Worm (Caenorhabditis elegans) whole organism, L4 larva: Measurements from ENCODE around the gene str-262.

Experiments
- D1046.2 ChIP-seq: fragments of 200-800 bp; sonication (Bioruptor generic); IDR thresholded peaks from 2 replicates; pipeline ENCODE4 v1.3.6; 2022; ENCODE audit warnings: missing genetic modification characterization, missing compliant biosample characterization
- R02D3.7 ChIP-seq: fragments of 150-350 bp; sonication (generic microtip); optimal IDR thresholded peaks from 3 replicates; lab custom pipeline; 2014; ENCODE audit warnings: missing biosample characterization, missing genetic modification characterization
- Y105C5A.15 ChIP-seq: fragments of 200-800 bp; sonication (Bioruptor generic); IDR thresholded peaks from 2 replicates; pipeline ENCODE4 v1.3.6; 2022; ENCODE audit warnings: missing genetic modification characterization, missing compliant biosample characterization
- Y48G9A.11 ChIP-seq: fragments of 200-800 bp; sonication (Bioruptor generic); IDR thresholded peaks from 2 replicates; pipeline ENCODE4 v1.3.6; 2022; ENCODE audit warnings: missing genetic modification reagents, missing genetic modification characterization, missing compliant biosample characterization
- Y75B8A.6 ChIP-seq: fragments of 200-800 bp; sonication (Bioruptor generic); IDR thresholded peaks from 2 replicates; pipeline ENCODE4 v1.3.6; 2022; ENCODE audit warnings: missing genetic modification reagents, missing genetic modification characterization, missing compliant biosample characterization
- aha-1 ChIP-seq: fragments of 150-350 bp; peaks from one replicate; lab custom pipeline; 2014; ENCODE audit warnings: missing biosample characterization, missing genetic modification characterization
- ama-1 ChIP-seq: fragments of 150-350 bp; optimal IDR thresholded peaks from 2 replicates; lab custom pipeline; 2014; ENCODE audit warnings: inconsistent platforms, mixed read lengths
- ceh-32 ChIP-seq: sonication (generic microtip); optimal IDR thresholded peaks from 2 replicates; lab custom pipeline; 2016; ENCODE audit warnings: mild to moderate bottlenecking, missing genetic modification characterization, missing compliant biosample characterization; ENCODE audit not compliant: poor library complexity
- ceh-44 ChIP-seq: fragments of 200-800 bp; sonication (Bioruptor generic); IDR thresholded peaks from 2 replicates; pipeline ENCODE4 v1.3.6; 2022; ENCODE audit warnings: missing genetic modification reagents, missing genetic modification characterization, missing compliant biosample characterization
- ceh-82 ChIP-seq: sonication (generic microtip); optimal IDR thresholded peaks from 2 replicates; lab custom pipeline; 2017; ENCODE audit warnings: missing biosample characterization, missing genetic modification characterization
- ces-1 ChIP-seq: fragments of 150-350 bp; sonication (generic microtip); optimal IDR thresholded peaks from 4 replicates; lab custom pipeline; 2014; ENCODE audit warnings: missing biosample characterization, missing genetic modification reagents, missing genetic modification characterization
- cey-2 ChIP-seq: sonication (generic microtip); optimal IDR thresholded peaks from 3 replicates; lab custom pipeline; 2017; ENCODE audit warnings: missing genetic modification characterization, mild to moderate bottlenecking, missing compliant biosample characterization, antibody characterized with exemption, borderline replicate concordance; ENCODE audit not compliant: insufficient read depth
- ctbp-1 ChIP-seq: fragments of 200-800 bp; sonication (Bioruptor generic); IDR thresholded peaks from 2 replicates; pipeline ENCODE4 v1.3.6; 2022; ENCODE audit warnings: missing genetic modification reagents, missing genetic modification characterization, missing compliant biosample characterization
- daf-12 ChIP-seq: fragments of 150-350 bp; optimal IDR thresholded peaks from 2 replicates; lab custom pipeline; 2014; ENCODE audit warnings: missing biosample characterization, missing genetic modification reagents, missing genetic modification characterization
- daf-16 ChIP-seq, 3 experiments: sonication (generic microtip); optimal IDR thresholded peaks; 2 replicates each; lab custom pipeline; 2016 to 2017; ENCODE audit warnings: missing genetic modification characterization in 3 of 3, missing genetic modification reagents in 3 of 3, mild to moderate bottlenecking in 2 of 3, missing compliant biosample characterization in 2 of 3, missing biosample characterization in 1 of 3, moderate library complexity in 1 of 3
- dmd-9 ChIP-seq: fragments of 200-800 bp; sonication (Bioruptor generic); IDR thresholded peaks from 2 replicates; pipeline ENCODE4 v1.3.6; 2022; ENCODE audit warnings: missing genetic modification reagents, missing genetic modification characterization, missing compliant biosample characterization
- duxl-1 ChIP-seq: sonication (generic microtip); optimal IDR thresholded peaks from 2 replicates; lab custom pipeline; 2016; ENCODE audit warnings: mild to moderate bottlenecking, missing genetic modification characterization, moderate library complexity, missing compliant biosample characterization; ENCODE audit not compliant: poor library complexity
- dve-1 ChIP-seq: sonication (generic microtip); optimal IDR thresholded peaks from 2 replicates; lab custom pipeline; 2017; ENCODE audit warnings: antibody characterized with exemption, mild to moderate bottlenecking, missing genetic modification characterization, missing compliant biosample characterization; ENCODE audit not compliant: insufficient read depth
- egl-27 ChIP-seq: sonication (generic microtip); optimal IDR thresholded peaks from 3 replicates; lab custom pipeline; 2017; ENCODE audit warnings: missing biosample characterization, missing genetic modification reagents, missing genetic modification characterization
- egl-43 ChIP-seq: fragments of 200-800 bp; sonication (Bioruptor generic); IDR thresholded peaks from 2 replicates; pipeline ENCODE4 v1.3.6; 2022; ENCODE audit warnings: missing genetic modification reagents, missing genetic modification characterization, missing compliant biosample characterization
- gei-8 ChIP-seq: fragments of 200-800 bp; sonication (Bioruptor generic); optimal IDR thresholded peaks from 2 replicates; lab custom pipeline; 2018; ENCODE audit warnings: mild to moderate bottlenecking, missing genetic modification characterization, missing compliant biosample characterization
- hlh-30 ChIP-seq: sonication (generic microtip); optimal IDR thresholded peaks from 2 replicates; lab custom pipeline; 2017; ENCODE audit warnings: antibody characterized with exemption, mild to moderate bottlenecking, missing genetic modification characterization, missing compliant biosample characterization; ENCODE audit not compliant: insufficient read depth
- lim-7 ChIP-seq: fragments of 200-800 bp; sonication (Bioruptor generic); IDR thresholded peaks from 2 replicates; pipeline ENCODE4 v1.3.6; 2022; ENCODE audit warnings: missing genetic modification characterization, missing compliant biosample characterization
- lin-1 ChIP-seq: fragments of 200-800 bp; sonication (Bioruptor generic); IDR thresholded peaks from 2 replicates; pipeline ENCODE4 v1.3.6; 2022; ENCODE audit warnings: missing genetic modification reagents, missing genetic modification characterization, missing compliant biosample characterization
- lin-13 ChIP-seq: fragments of 150-350 bp; optimal IDR thresholded peaks from 2 replicates; lab custom pipeline; 2014; ENCODE audit warnings: missing biosample characterization, missing genetic modification reagents, missing genetic modification characterization
- lin-38 ChIP-seq: fragments of 200-800 bp; sonication (Bioruptor generic); IDR thresholded peaks from 2 replicates; pipeline ENCODE4 v1.3.6; 2022; ENCODE audit warnings: missing genetic modification reagents, missing genetic modification characterization, missing compliant biosample characterization
- lsy-2 ChIP-seq, 2 experiments: fragments of 150-350 bp in 1 of 2; sonication (generic microtip) in 1 of 2; optimal IDR thresholded peaks; 2 replicates each; lab custom pipeline; 2014 to 2017; ENCODE audit warnings: missing biosample characterization in 2 of 2, missing genetic modification characterization in 2 of 2
- mdl-1 ChIP-seq, 2 experiments: fragments of 150-350 bp in 1 of 2; sonication (generic microtip) in 1 of 2; optimal IDR thresholded peaks; 2 replicates each; lab custom pipeline; 2014 to 2017; ENCODE audit warnings: missing biosample characterization in 2 of 2, missing genetic modification characterization in 2 of 2
- mdt-29 ChIP-seq: fragments of 200-800 bp; sonication (Bioruptor generic); IDR thresholded peaks from 2 replicates; pipeline ENCODE4 v1.3.6; 2022; ENCODE audit warnings: missing genetic modification reagents, missing genetic modification characterization, missing compliant biosample characterization
- mep-1 ChIP-seq: fragments of 150-350 bp; sonication (generic microtip); optimal IDR thresholded peaks from 3 replicates; lab custom pipeline; 2014; ENCODE audit warnings: missing biosample characterization, missing genetic modification characterization
- mes-2 ChIP-seq: sonication (generic microtip); optimal IDR thresholded peaks from 2 replicates; lab custom pipeline; 2016; ENCODE audit warnings: missing genotype, mild to moderate bottlenecking, missing genetic modification characterization, missing compliant biosample characterization; ENCODE audit not compliant: poor library complexity, severe bottlenecking
- mxl-2 ChIP-seq: fragments of 200-800 bp; sonication (Bioruptor generic); conservative IDR thresholded peaks from 2 replicates; pipeline ENCODE4 v1.3.6; 2022; ENCODE audit warnings: missing genetic modification reagents, missing genetic modification characterization, missing compliant biosample characterization
- mxl-3 ChIP-seq: fragments of 200-800 bp; sonication (Bioruptor generic); optimal IDR thresholded peaks from 2 replicates; lab custom pipeline; 2018; ENCODE audit warnings: mild to moderate bottlenecking, missing genetic modification characterization, missing compliant biosample characterization
- nhr-10 ChIP-seq: fragments of 150-350 bp; optimal IDR thresholded peaks from 2 replicates; lab custom pipeline; 2014; ENCODE audit warnings: missing biosample characterization, missing genetic modification characterization
- nhr-102 ChIP-seq: sonication (generic microtip); optimal IDR thresholded peaks from 2 replicates; lab custom pipeline; 2016; ENCODE audit warnings: mild to moderate bottlenecking, missing genetic modification characterization, moderate library complexity, missing compliant biosample characterization
- nhr-28 ChIP-seq: fragments of 150-350 bp; optimal IDR thresholded peaks from 2 replicates; lab custom pipeline; 2014; ENCODE audit warnings: missing biosample characterization, missing genetic modification characterization
- nhr-42 ChIP-seq: fragments of 200-800 bp; sonication (Bioruptor generic); IDR thresholded peaks from 2 replicates; pipeline ENCODE4 v1.3.6; 2022; ENCODE audit warnings: missing genetic modification characterization, missing compliant biosample characterization
- nhr-48 ChIP-seq: sonication (generic microtip); optimal IDR thresholded peaks from 2 replicates; lab custom pipeline; 2016; ENCODE audit warnings: mild to moderate bottlenecking, missing genetic modification characterization, missing compliant biosample characterization
- nhr-77 ChIP-seq: fragments of 150-350 bp; optimal IDR thresholded peaks from 2 replicates; lab custom pipeline; 2014; ENCODE audit warnings: missing biosample characterization, missing genetic modification characterization
- skn-1 ChIP-seq: fragments of 150-350 bp; optimal IDR thresholded peaks from 2 replicates; lab custom pipeline; 2014; ENCODE audit warnings: missing biosample characterization, missing genetic modification characterization
- unc-39 ChIP-seq: sonication (generic microtip); optimal IDR thresholded peaks from 2 replicates; lab custom pipeline; 2017; ENCODE audit warnings: missing biosample characterization, missing genetic modification characterization
- unc-62 ChIP-seq, 3 experiments: fragments of 150-350 bp in 1 of 3; sonication (generic microtip); optimal IDR thresholded peaks in 2 of 3; peaks in 1 of 3; 1 replicate in 1 of 3; 2 replicates in 2 of 3; lab custom pipeline; 2014 to 2017; ENCODE audit warnings: missing biosample characterization in 3 of 3, missing genetic modification characterization in 3 of 3, missing genetic modification reagents in 3 of 3, missing genotype in 1 of 3
- vab-7 ChIP-seq: fragments of 200-800 bp; sonication (Bioruptor generic); IDR thresholded peaks from 2 replicates; pipeline ENCODE4 v1.3.6; 2022; ENCODE audit warnings: missing genetic modification reagents, missing genetic modification characterization, missing compliant biosample characterization
- zag-1 ChIP-seq: fragments of 150-350 bp; optimal IDR thresholded peaks from 2 replicates; lab custom pipeline; 2014; ENCODE audit warnings: missing biosample characterization, missing genetic modification characterization
- zfp-2 ChIP-seq: sonication (generic microtip); optimal IDR thresholded peaks from 2 replicates; lab custom pipeline; 2016; ENCODE audit warnings: mild to moderate bottlenecking, missing genetic modification characterization, missing compliant biosample characterization
- ztf-11 ChIP-seq: fragments of 150-350 bp; optimal IDR thresholded peaks from 2 replicates; lab custom pipeline; 2014; ENCODE audit warnings: missing biosample characterization, missing genetic modification characterization
- ztf-7 ChIP-seq: fragments of 150-350 bp; optimal IDR thresholded peaks from 2 replicates; lab custom pipeline; 2014; ENCODE audit warnings: missing biosample characterization, missing genetic modification characterization

str-262 gene

DNA sequence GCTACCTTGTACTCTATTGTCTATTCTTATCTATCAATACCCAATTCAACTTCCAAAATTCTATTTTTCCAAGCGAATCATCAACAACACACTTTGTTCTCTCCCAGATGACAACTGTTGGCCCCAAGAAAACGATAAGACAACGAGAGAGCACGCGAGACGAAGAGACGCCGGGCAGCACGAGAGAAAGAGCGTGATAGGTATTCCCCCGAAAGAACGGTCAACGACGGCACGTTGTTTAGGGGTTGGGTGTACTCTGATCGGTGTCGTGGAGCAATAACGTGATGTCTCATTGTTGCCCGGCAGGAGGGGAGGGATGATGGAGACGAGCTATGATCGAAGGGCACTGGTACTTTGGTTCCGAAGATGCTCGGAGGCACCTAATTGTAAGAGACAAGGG is 21.2 kb downstream of the str-262 start (continued):
- peak; percentile 73 for TF ChIP-seq duxl-1 (tag; lab: Kevin White, UChicago)
- TF ChIP-seq Y48G9A.11 (GFP tag; lab: Robert Waterston, UW) = no peak

DNA sequence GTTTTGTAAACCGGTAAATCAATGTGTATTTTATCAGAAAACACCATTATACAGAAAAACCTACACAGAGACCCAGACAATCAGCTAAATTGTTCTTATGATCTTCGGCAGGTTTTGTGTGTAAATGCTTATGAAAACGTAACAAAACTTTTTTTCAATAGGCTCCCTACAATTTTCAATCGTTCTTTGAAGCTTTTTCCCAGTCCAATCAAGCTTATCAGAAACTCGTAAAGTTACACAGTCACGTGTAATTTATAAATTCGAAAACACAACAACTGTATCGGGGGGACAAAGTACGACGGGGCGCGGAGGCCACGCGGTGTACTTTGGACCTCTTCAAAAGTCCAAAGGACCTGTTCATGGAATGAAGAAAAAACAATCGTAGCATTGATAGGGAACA is 22.4 kb downstream of the str-262 start:
- TF ChIP-seq mdt-29 (GFP tag; lab: Robert Waterston, UW) = peak; percentile 86
- TF ChIP-seq mep-1 (tag; lab: Kevin White, UChicago) = peak; percentile 78
- no peak for TF ChIP-seq dmd-9 (GFP tag; lab: Robert Waterston, UW)
- TF ChIP-seq mdl-1 (tag; optimal IDR thresholded peaks at IDR 0.05; lab: Kevin White, UChicago) = peak in 1 of 2 experiments; percentile 74
- no peak for TF ChIP-seq ceh-44
- no peak for TF ChIP-seq unc-39
- no peak for TF ChIP-seq ces-1
- peak in 1 of 2 experiments; percentile 52 for TF ChIP-seq daf-16 (GFP tag; optimal IDR thresholded peaks at IDR 0.05; lab: Kevin White, UChicago)
- peak; percentile 94 for TF ChIP-seq daf-16 (tag; optimal IDR thresholded peaks at IDR 0.05; lab: Kevin White, UChicago)
- TF ChIP-seq nhr-42 (GFP tag; lab: Robert Waterston, UW) = 0 out of 2 replicates have a peak, but pooled peaks have one; percentile 4
- no peak for TF ChIP-seq zfp-2 (tag; lab: Kevin White, UChicago)
- peak; percentile 38 for TF ChIP-seq cey-2
- no peak for TF ChIP-seq egl-43 (GFP tag; lab: Robert Waterston, UW)
- no peak for TF ChIP-seq ztf-11 (tag; lab: Kevin White, UChicago)
- TF ChIP-seq duxl-1 (tag; lab: Kevin White, UChicago) = peak; percentile 80
- TF ChIP-seq dve-1 (tag; lab: Kevin White, UChicago) = peak; percentile 89
- TF ChIP-seq R02D3.7 (tag; lab: Kevin White, UChicago) = no peak
- TF ChIP-seq nhr-48 (tag; lab: Kevin White, UChicago) = peak; percentile 79
- TF ChIP-seq skn-1 (tag; lab: Kevin White, UChicago) = no peak
- TF ChIP-seq lsy-2 (tag; optimal IDR thresholded peaks at IDR 0.05; lab: Kevin White, UChicago) = peak in 1 of 2 experiments; percentile 26
- no peak for TF ChIP-seq ceh-82 (tag; lab: Kevin White, UChicago)
- TF ChIP-seq hlh-30 (tag; lab: Kevin White, UChicago) = peak; percentile 89
- 0 out of 2 replicates have a peak, but pooled peaks have one; percentile 29 for TF ChIP-seq lim-7 (GFP tag; lab: Robert Waterston, UW)
- 0 out of 2 replicates have a peak, but pooled peaks have one; percentile 49 for TF ChIP-seq Y105C5A.15 (GFP tag; lab: Robert Waterston, UW)
- no peak for TF ChIP-seq egl-27 (tag; lab: Kevin White, UChicago)
- TF ChIP-seq lin-38 = peak; percentile 34; the same call in 1 of the 2 replicates
- TF ChIP-seq ceh-32 (tag; lab: Kevin White, UChicago) = no peak
- peak; percentile 39 for TF ChIP-seq mes-2 (tag; lab: Kevin White, UChicago)
- peak; percentile 73 for TF ChIP-seq nhr-102 (tag; lab: Kevin White, UChicago)
- peak; percentile 61 for TF ChIP-seq nhr-10 (tag; lab: Kevin White, UChicago)
- 0 out of 2 replicates have a peak, but pooled peaks have one; percentile 25 for TF ChIP-seq ctbp-1 (GFP tag; lab: Robert Waterston, UW)
- peak; percentile 64 for TF ChIP-seq ama-1
- TF ChIP-seq vab-7 (GFP tag; lab: Robert Waterston, UW) = no peak
- TF ChIP-seq mxl-2 = no peak
- no peak for TF ChIP-seq Y75B8A.6 (GFP tag; lab: Robert Waterston, UW)
- no peak for TF ChIP-seq D1046.2 (GFP tag; lab: Robert Waterston, UW)
- TF ChIP-seq lin-1 (GFP tag; lab: Robert Waterston, UW) = 0 out of 2 replicates have a peak, but pooled peaks have one; percentile 31
- TF ChIP-seq ztf-7 = no peak
- TF ChIP-seq unc-62 (GFP tag; optimal IDR thresholded peaks at IDR 0.05 in 1 of 2; lab: Kevin White, UChicago) = peak in 1 of 2 experiments; percentile 60
- TF ChIP-seq unc-62 (tag; optimal IDR thresholded peaks at IDR 0.05; lab: Kevin White, UChicago) = no peak
- peak; percentile 72 for TF ChIP-seq mxl-3
- no peak for TF ChIP-seq zag-1 (tag; lab: Kevin White, UChicago)
- TF ChIP-seq gei-8 (GFP tag; lab: Kevin White, UChicago) = peak; percentile 2
- TF ChIP-seq daf-12 (tag; lab: Kevin White, UChicago) = no peak
- peak; percentile 19 for TF ChIP-seq nhr-28 (tag; lab: Kevin White, UChicago)
- peak; percentile 60 for TF ChIP-seq nhr-77 (tag; lab: Kevin White, UChicago)
- peak; percentile 4 for TF ChIP-seq lin-13 (GFP tag; lab: Kevin White, UChicago)
- peak; percentile 47 for TF ChIP-seq aha-1
